Worm (Caenorhabditis elegans): Measurements from ENCODE around the gene fbxa-14.

The fbxa-14 gene

DNA sequence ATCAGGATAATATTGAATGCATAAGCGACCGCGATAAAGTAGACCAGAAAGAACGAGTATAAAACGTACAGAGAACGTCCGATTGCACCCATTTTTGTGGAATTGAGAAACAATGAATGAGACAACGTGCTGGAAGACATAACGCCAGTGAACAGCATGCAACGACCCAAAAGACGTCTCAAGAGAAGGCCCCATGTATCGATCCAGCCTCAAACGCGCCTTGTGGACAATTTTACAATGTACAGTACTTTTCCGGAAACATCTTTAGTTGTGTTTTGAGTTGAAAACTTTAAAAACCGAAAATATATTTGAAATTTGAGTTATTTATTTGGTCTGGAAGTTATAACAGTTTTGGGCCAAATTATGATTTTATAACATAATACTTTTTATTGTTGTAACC, 26.3 kb upstream of the fbxa-14 start, which contains the start of gene Y82E9BL.3:
Y82E9BL.3 (minus strand) TSS at position 101 of the 400 bp plus-strand sequence.
- TF ChIP-seq lin-32 (GFP tag; optimal IDR thresholded peaks at IDR 0.05) (no peak), ztf-11 (tag; optimal IDR thresholded peaks at IDR 0.05) (no peak), elt-3 (tag; optimal IDR thresholded peaks at IDR 0.05) (no peak), nhr-2 (tag; optimal IDR thresholded peaks at IDR 0.05) (no peak), blmp-1 (tag; optimal IDR thresholded peaks at IDR 0.05) (no peak), M03D4.4 (tag; optimal IDR thresholded peaks at IDR 0.05) (no peak), ceh-39 (tag; optimal IDR thresholded peaks at IDR 0.05) (no peak), pha-4 (tag; optimal IDR thresholded peaks at IDR 0.05) (no peak), nhr-28 (tag; optimal IDR thresholded peaks at IDR 0.05) (no peak), nhr-237 (tag; optimal IDR thresholded peaks at IDR 0.05) (no peak), unc-120 (tag; optimal IDR thresholded peaks at IDR 0.05; ENCODE audit: poor library complexity, severe bottlenecking) (no peak), nhr-76 (tag; optimal IDR thresholded peaks at IDR 0.05) (no peak)

ce11 chrIII:1349313-1349712, 24.9 kb upstream of the fbxa-14 start, which contains the start of gene fbxa-25:
fbxa-25 (minus strand) TSS chrIII:1349450.
- TF ChIP-seq bed-3 (GFP tag; optimal IDR thresholded peaks at IDR 0.05) = no peak
- TF ChIP-seq cnd-1 (tag; optimal IDR thresholded peaks at IDR 0.05) = no peak
- TF ChIP-seq flh-1 (GFP tag; optimal IDR thresholded peaks at IDR 0.05) = no peak
- TF ChIP-seq elt-1 (tag; optimal IDR thresholded peaks at IDR 0.05; ENCODE audit: borderline replicate concordance, insufficient read depth) = no peak

DNA sequence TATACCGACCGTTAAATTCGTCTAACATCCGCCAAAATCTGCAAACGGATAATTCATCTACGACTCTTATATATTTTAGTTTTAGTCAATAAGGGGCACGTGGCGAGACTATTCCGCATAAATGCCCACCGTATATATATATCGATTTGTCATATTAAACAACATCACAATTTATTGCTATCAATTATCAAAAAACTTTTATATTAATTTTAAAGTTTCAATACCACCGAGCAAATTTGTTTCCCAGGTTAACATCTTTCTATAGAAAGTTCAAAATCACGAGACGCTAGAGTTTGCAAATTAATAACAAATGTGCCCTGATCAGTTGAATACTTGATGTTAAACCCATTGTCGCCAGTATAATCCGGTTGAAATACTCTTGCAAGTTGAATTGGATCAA, 23.1 kb upstream of the fbxa-14 start, which contains the start of gene Y82E9BL.5:
Y82E9BL.5 (minus strand) TSS at position 101 of the 400 bp plus-strand sequence.
- no peak for TF ChIP-seq tbx-8 (GFP tag; optimal IDR thresholded peaks at IDR 0.05)
- no peak for TF ChIP-seq nhr-76 (tag; optimal IDR thresholded peaks at IDR 0.05)
- no peak for TF ChIP-seq hlh-1 (tag; optimal IDR thresholded peaks at IDR 0.05)
- no peak for TF ChIP-seq ceh-83 (GFP tag; optimal IDR thresholded peaks at IDR 0.05)
- no peak for TF ChIP-seq cnd-1 (tag; optimal IDR thresholded peaks at IDR 0.05)
- TF ChIP-seq ceh-43 (GFP tag; optimal IDR thresholded peaks at IDR 0.05) = no peak
- no peak for TF ChIP-seq nhr-237 (tag; optimal IDR thresholded peaks at IDR 0.05)

DNA sequence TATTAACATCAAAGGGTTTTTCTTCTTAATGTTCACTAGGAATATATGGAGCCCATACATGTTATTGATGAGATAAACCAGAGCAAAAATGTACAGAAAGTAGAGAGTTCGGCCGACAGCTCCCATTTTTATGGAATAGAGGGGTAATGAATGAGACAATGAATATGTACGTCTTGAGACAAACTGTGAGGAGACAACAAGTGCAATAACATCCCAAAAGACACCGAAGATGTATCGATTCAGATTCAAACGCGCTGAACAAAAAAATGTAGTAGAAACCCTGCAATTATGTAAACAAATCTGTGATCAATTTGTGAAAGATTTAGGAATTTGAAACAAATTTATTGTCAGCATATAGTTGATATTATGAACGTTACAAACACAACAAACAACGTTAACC, 22.6 kb upstream of the fbxa-14 start:
- no peak for TF ChIP-seq nhr-12 (tag; optimal IDR thresholded peaks at IDR 0.05)
- no peak for TF ChIP-seq pha-4 (tag; optimal IDR thresholded peaks at IDR 0.05)
- TF ChIP-seq nhr-2 (tag; optimal IDR thresholded peaks at IDR 0.05) = no peak
- no peak for TF ChIP-seq sptf-1 (tag; optimal IDR thresholded peaks at IDR 0.05)

ce11 chrIII:1345694-1346093, 21.3 kb upstream of the fbxa-14 start, which contains the start of gene Y82E9BL.6:
Y82E9BL.6 (minus strand) TSS chrIII:1345794.
- no peak for TF ChIP-seq pha-4 (tag; optimal IDR thresholded peaks at IDR 0.05)
- TF ChIP-seq ham-2 (GFP tag; optimal IDR thresholded peaks at IDR 0.05) = no peak
- no peak for TF ChIP-seq elt-3 (tag; optimal IDR thresholded peaks at IDR 0.05)
- no peak for TF ChIP-seq cnd-1 (tag; optimal IDR thresholded peaks at IDR 0.05)
- no peak for TF ChIP-seq snpc-4 (tag; optimal IDR thresholded peaks at IDR 0.05)
- no peak for TF ChIP-seq flh-1 (GFP tag; optimal IDR thresholded peaks at IDR 0.05)
- TF ChIP-seq M03D4.4 (tag; optimal IDR thresholded peaks at IDR 0.05) = no peak
- no peak for TF ChIP-seq elt-1 (tag; optimal IDR thresholded peaks at IDR 0.05; ENCODE audit: borderline replicate concordance, insufficient read depth)
- TF ChIP-seq ceh-43 (GFP tag; optimal IDR thresholded peaks at IDR 0.05) = no peak

DNA sequence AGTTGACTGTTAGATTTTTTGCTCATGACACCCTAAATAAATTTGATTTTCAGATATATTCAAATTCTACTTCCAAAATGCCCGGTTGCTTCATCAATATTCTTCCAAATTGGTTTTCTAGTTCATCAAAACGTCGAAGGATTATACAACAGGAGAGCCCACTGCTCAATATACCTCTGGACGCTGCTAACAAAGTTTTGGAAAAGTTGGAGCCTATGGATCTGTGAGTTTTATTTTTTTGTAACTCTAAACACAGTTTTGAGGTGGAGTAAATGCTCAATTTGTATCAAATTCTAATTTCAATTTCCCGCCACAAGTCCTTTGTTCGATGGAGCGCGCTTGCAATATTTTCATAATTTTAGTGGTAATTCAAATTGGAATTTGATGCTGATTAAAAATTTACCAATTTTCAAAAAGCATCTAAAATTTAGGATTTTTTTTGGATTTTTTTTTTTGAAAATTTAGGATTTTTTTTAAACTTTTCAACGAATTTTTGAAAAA, 18.6 kb upstream of the fbxa-14 start, which contains the start of gene fbxa-27:
fbxa-27 (plus strand) TSS at position 51 of the 501 bp plus-strand sequence.
- TF ChIP-seq sptf-1 (tag; optimal IDR thresholded peaks at IDR 0.05) (no peak), lin-32 (GFP tag; optimal IDR thresholded peaks at IDR 0.05) (no peak), mep-1 (tag; optimal IDR thresholded peaks at IDR 0.05) (no peak), lsy-2 (tag; optimal IDR thresholded peaks at IDR 0.05) (no peak), ztf-11 (tag; optimal IDR thresholded peaks at IDR 0.05) (no peak), mab-5 (tag; optimal IDR thresholded peaks at IDR 0.05) (no peak), zip-8 (tag; optimal IDR thresholded peaks at IDR 0.05) (no peak), elt-3 (tag; optimal IDR thresholded peaks at IDR 0.05) (no peak), flh-1 (GFP tag; optimal IDR thresholded peaks at IDR 0.05) (no peak), unc-62 (GFP tag; optimal IDR thresholded peaks at IDR 0.05) (no peak), blmp-1 (tag; optimal IDR thresholded peaks at IDR 0.05) (no peak), M03D4.4 (tag; optimal IDR thresholded peaks at IDR 0.05) (no peak), drap-1 (GFP tag; optimal IDR thresholded peaks at IDR 0.05) (no peak)

Data from whole organism, mixed stage, embryonic.